Fruit fly (Drosophila melanogaster) whole organism, embryonic: ENCODE results near the gene Rad9.

ENCODE experiments used
- Atf-2 ChIP-seq: fragments of 200-800 bp; sonication (Bioruptor generic); optimal IDR thresholded peaks from 2 replicates; lab custom pipeline; 2016; ENCODE audit warnings: missing biosample characterization, missing genetic modification characterization
- CG15073 ChIP-seq: fragments of 200-800 bp; sonication (Bioruptor generic); optimal IDR thresholded peaks from 2 replicates; lab custom pipeline; 2016; ENCODE audit warnings: missing biosample characterization, missing genetic modification characterization
- CG1647 ChIP-seq: fragments of 200-800 bp; sonication (Bioruptor generic); optimal IDR thresholded peaks from 3 replicates; lab custom pipeline; 2016; ENCODE audit warnings: missing biosample characterization, missing genetic modification characterization
- CG3838 ChIP-seq: fragments of 200-800 bp; sonication (Bioruptor generic); optimal IDR thresholded peaks from 3 replicates; lab custom pipeline; 2016; ENCODE audit warnings: missing biosample characterization, missing genetic modification characterization
- Fer2 ChIP-seq: fragments of 200-800 bp; sonication (Bioruptor generic); optimal IDR thresholded peaks from 2 replicates; lab custom pipeline; 2018; ENCODE audit warnings: missing biosample characterization, mild to moderate bottlenecking, missing genetic modification characterization, moderate library complexity
- Ptx1 ChIP-seq: fragments of 200-800 bp; sonication (Bioruptor generic); IDR thresholded peaks from 2 replicates; pipeline ENCODE4 v1.3.6; 2022; ENCODE audit warnings: missing biosample characterization, missing genetic modification characterization
- btn ChIP-seq: fragments of 200-800 bp; sonication (Bioruptor generic); optimal IDR thresholded peaks from 2 replicates; lab custom pipeline; 2016; ENCODE audit warnings: missing biosample characterization, missing genetic modification characterization
- prd ChIP-seq, 3 experiments: fragments of >200 bp in 2 of 3; fragments of 200-800 bp in 1 of 3; sonication (Bioruptor generic) in 1 of 3; optimal IDR thresholded peaks in 2 of 3; IDR thresholded peaks in 1 of 3; 2 replicates in 2 of 3; 3 replicates in 1 of 3; pipeline versions ENCODE4 v1.3.6 to Lab custom; 2017 to 2022; ENCODE audit warnings: missing biosample characterization in 1 of 3, missing genetic modification characterization in 1 of 3
- sens-2 ChIP-seq: fragments of 200-800 bp; sonication (Bioruptor generic); IDR thresholded peaks from 2 replicates; pipeline ENCODE4 v1.3.6; 2022; ENCODE audit warnings: missing biosample characterization, missing genetic modification characterization

DNA sequence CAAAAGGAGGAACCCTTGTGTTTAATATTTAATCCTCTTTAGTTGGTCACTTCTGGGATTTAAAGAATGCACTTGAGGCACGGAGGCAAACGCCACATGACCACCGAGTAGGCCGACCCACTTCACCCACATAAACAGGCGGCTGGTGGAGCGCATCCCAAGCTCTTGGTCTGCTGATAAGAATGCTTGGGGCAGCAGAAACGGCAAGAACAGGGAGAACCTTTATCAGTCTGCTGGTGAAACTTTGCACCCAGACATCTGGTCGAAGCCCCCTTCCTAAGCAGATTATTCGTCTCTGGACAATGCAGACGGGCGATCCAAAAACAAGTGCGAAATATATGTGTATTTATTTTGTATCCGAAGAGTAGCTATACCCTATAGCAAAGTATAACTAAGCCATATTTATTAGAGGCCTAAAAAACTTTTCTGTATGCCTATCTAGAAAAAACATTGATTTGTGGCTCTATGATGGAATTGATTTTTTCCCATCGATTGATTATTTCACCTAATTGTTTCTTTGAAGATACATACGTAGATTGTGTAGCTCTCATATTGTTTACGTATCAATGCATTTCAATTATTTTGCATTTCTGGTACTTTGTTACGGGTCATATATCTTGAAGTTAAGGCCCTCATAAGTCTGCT is 17.0 kb upstream of the Rad9 start:
- TF ChIP-seq Ptx1 (GFP tag; lab: Robert Waterston, UW) (no peak), btn (GFP tag; lab: Kevin White, UChicago) (no peak), CG3838 (GFP tag; lab: Kevin White, UChicago) (no peak), sens-2 (GFP tag; lab: Robert Waterston, UW) (no peak), prd (optimal IDR thresholded peaks at IDR 0.05; lab: Kevin White, UChicago) (no peak), prd (GFP tag; IDR thresholded peaks at IDR 0.05; lab: Robert Waterston, UW) (no peak), Atf-2 (GFP tag; lab: Kevin White, UChicago) (no peak), CG1647 (GFP tag; lab: Kevin White, UChicago) (no peak), Fer2 (no peak), CG15073 (GFP tag; lab: Kevin White, UChicago) (no peak)
